Fruit fly (Drosophila melanogaster) whole organism, embryonic: Measurements from ENCODE around the gene st.
A peak's percentile ranks its signal among the peaks of the same experiment; 100 is the strongest.

Experiments
- Awh ChIP-seq: fragments of 200-800 bp; sonication (Bioruptor generic); IDR thresholded peaks from 2 replicates; pipeline ENCODE4, ENCODE4 v1.3.6; 2022; ENCODE audit warnings: missing biosample characterization, missing genetic modification characterization
- B-H1 ChIP-seq: fragments of 200-800 bp; sonication (Bioruptor generic); IDR thresholded peaks from 3 replicates; pipeline ENCODE4 v1.3.6; 2022; ENCODE audit warnings: missing biosample characterization, missing genetic modification characterization
- CG10979 ChIP-seq: fragments of 200-800 bp; sonication (Bioruptor generic); optimal IDR thresholded peaks from 2 replicates; lab custom pipeline; 2018; ENCODE audit warnings: missing biosample characterization, mild to moderate bottlenecking, missing genetic modification characterization, moderate library complexity
- CG11398 ChIP-seq: fragments of 200-800 bp; sonication (Bioruptor generic); optimal IDR thresholded peaks from 2 replicates; lab custom pipeline; 2016; ENCODE audit warnings: missing biosample characterization, missing genetic modification characterization
- CG11504 ChIP-seq: fragments of 200-800 bp; sonication (Bioruptor generic); optimal IDR thresholded peaks from 3 replicates; lab custom pipeline; 2019; ENCODE audit warnings: missing biosample characterization, mild to moderate bottlenecking, missing genetic modification characterization, moderate library complexity
- CG13287 ChIP-seq: fragments of 200-800 bp; sonication (Bioruptor generic); IDR thresholded peaks from 2 replicates; pipeline ENCODE4 v1.3.6; 2022; ENCODE audit warnings: missing biosample characterization, missing genetic modification characterization; ENCODE audit not compliant: partially characterized antibody
- CG14014 ChIP-seq: fragments of 200-800 bp; sonication (Bioruptor generic); IDR thresholded peaks from 2 replicates; pipeline ENCODE4 v1.3.6; 2022; ENCODE audit warnings: missing biosample characterization, missing genetic modification characterization
- CG14710 ChIP-seq: fragments of 200-800 bp; sonication (Bioruptor generic); optimal IDR thresholded peaks from 3 replicates; lab custom pipeline; 2019; ENCODE audit warnings: missing biosample characterization, mild to moderate bottlenecking, missing genetic modification characterization, moderate library complexity
- CG16863 ChIP-seq: fragments of 200-800 bp; sonication (Bioruptor generic); optimal IDR thresholded peaks from 3 replicates; lab custom pipeline; 2016; ENCODE audit warnings: missing biosample characterization, missing genetic modification characterization
- CG17186 ChIP-seq: fragments of 200-800 bp; sonication (Bioruptor generic); optimal IDR thresholded peaks from 3 replicates; lab custom pipeline; 2017; ENCODE audit warnings: missing biosample characterization, missing genetic modification reagents, missing genetic modification characterization
- CG17912 ChIP-seq: fragments of 200-800 bp; sonication (Bioruptor generic); optimal IDR thresholded peaks from 2 replicates; lab custom pipeline; 2018; ENCODE audit warnings: missing biosample characterization, mild to moderate bottlenecking, missing genetic modification characterization
- CG30403 ChIP-seq: fragments of 200-800 bp; sonication (Bioruptor generic); optimal IDR thresholded peaks from 3 replicates; lab custom pipeline; 2016; ENCODE audit warnings: missing biosample characterization, missing genetic modification characterization
- CG33213 ChIP-seq: fragments of 200-800 bp; sonication (Bioruptor generic); optimal IDR thresholded peaks from 3 replicates; lab custom pipeline; 2016; ENCODE audit warnings: missing biosample characterization, missing genetic modification characterization
- CG4854 ChIP-seq: fragments of 200-800 bp; sonication (Bioruptor generic); optimal IDR thresholded peaks from 2 replicates; lab custom pipeline; 2016; ENCODE audit warnings: missing biosample characterization, missing genetic modification characterization, inconsistent platforms
- CG6689 ChIP-seq: fragments of 200-800 bp; sonication (Bioruptor generic); IDR thresholded peaks from 2 replicates; pipeline ENCODE4 v1.3.6; 2022; ENCODE audit warnings: missing biosample characterization, missing genetic modification characterization
- CG7556 ChIP-seq: fragments of 200-800 bp; sonication (Bioruptor generic); optimal IDR thresholded peaks from 2 replicates; lab custom pipeline; 2017; ENCODE audit warnings: missing biosample characterization, mild to moderate bottlenecking, missing genetic modification characterization
- CG8388 ChIP-seq: fragments of 200-800 bp; sonication (Bioruptor generic); optimal IDR thresholded peaks from 2 replicates; lab custom pipeline; 2019; ENCODE audit warnings: missing biosample characterization, mild to moderate bottlenecking, missing genetic modification characterization, moderate library complexity
- CG9215 ChIP-seq: fragments of 200-800 bp; sonication (Bioruptor generic); IDR thresholded peaks from 2 replicates; pipeline ENCODE4 v1.3.6; 2022; ENCODE audit warnings: missing biosample characterization, missing genetic modification characterization
- CG9727 ChIP-seq: fragments of 200-800 bp; sonication (Bioruptor generic); optimal IDR thresholded peaks from 3 replicates; lab custom pipeline; 2017; ENCODE audit warnings: missing biosample characterization, mild to moderate bottlenecking, missing genetic modification characterization
- CG9876 ChIP-seq: fragments of 200-800 bp; sonication (Bioruptor generic); optimal IDR thresholded peaks from 2 replicates; lab custom pipeline; 2016; ENCODE audit warnings: missing biosample characterization, missing genetic modification characterization
- Camta ChIP-seq: fragments of 200-800 bp; sonication (Bioruptor generic); optimal IDR thresholded peaks from 2 replicates; lab custom pipeline; 2016; ENCODE audit warnings: missing biosample characterization, missing genetic modification characterization
- Deaf1 ChIP-seq: fragments of 200-800 bp; optimal IDR thresholded peaks from 3 replicates; lab custom pipeline; 2019; ENCODE audit warnings: missing biosample characterization, mild to moderate bottlenecking, missing genetic modification characterization, moderate library complexity
- Dp ChIP-seq: fragments of 200-800 bp; sonication (Bioruptor generic); optimal IDR thresholded peaks from 2 replicates; lab custom pipeline; 2018; ENCODE audit warnings: missing biosample characterization, mild to moderate bottlenecking, missing genetic modification characterization, moderate library complexity
- Eip74EF ChIP-seq, 2 experiments: fragments of 200-800 bp in 1 of 2; fragments of >200 bp in 1 of 2; sonication (Bioruptor generic) in 1 of 2; optimal IDR thresholded peaks; 2 replicates each; lab custom pipeline; 2017 to 2019; ENCODE audit warnings: missing biosample characterization in 2 of 2, missing genetic modification characterization in 2 of 2, mild to moderate bottlenecking in 1 of 2, moderate library complexity in 1 of 2
- HmgZ ChIP-seq: fragments of 200-800 bp; sonication (Bioruptor generic); optimal IDR thresholded peaks from 2 replicates; lab custom pipeline; 2018; ENCODE audit warnings: missing biosample characterization, mild to moderate bottlenecking, missing genetic modification characterization
- Kr ChIP-seq: fragments of 200-800 bp; sonication (Bioruptor generic); optimal IDR thresholded peaks from 2 replicates; lab custom pipeline; 2017; ENCODE audit warnings: missing biosample characterization, mild to moderate bottlenecking, missing genetic modification characterization
- Lhr ChIP-seq: fragments of 200-800 bp; sonication (Bioruptor generic); optimal IDR thresholded peaks from 3 replicates; lab custom pipeline; 2017; ENCODE audit warnings: mild to moderate bottlenecking, missing biosample characterization, missing genetic modification reagents, missing genetic modification characterization
- Lpt ChIP-seq: fragments of >200 bp; optimal IDR thresholded peaks from 2 replicates; lab custom pipeline; 2018; ENCODE audit warnings: missing biosample characterization, missing genetic modification characterization
- Med ChIP-seq: fragments of 200-800 bp; sonication (Bioruptor generic); peaks from one replicate; lab custom pipeline; 2016; ENCODE audit warnings: missing biosample characterization, missing genetic modification characterization, mild to moderate bottlenecking, inconsistent platforms, moderate library complexity
- Sin3A ChIP-seq: fragments of >200 bp; optimal IDR thresholded peaks from 2 replicates; lab custom pipeline; 2018
- Spps ChIP-seq: fragments of 200-800 bp; sonication (Bioruptor generic); optimal IDR thresholded peaks from 2 replicates; lab custom pipeline; 2018; ENCODE audit warnings: missing biosample characterization, mild to moderate bottlenecking, missing genetic modification characterization
- Sry-β ChIP-seq: fragments of 200-800 bp; sonication (Bioruptor generic); optimal IDR thresholded peaks from 2 replicates; lab custom pipeline; 2018; ENCODE audit warnings: missing biosample characterization, mild to moderate bottlenecking, missing genetic modification characterization, moderate library complexity
- Tbp ChIP-seq: fragments of >200 bp; optimal IDR thresholded peaks from 2 replicates; lab custom pipeline; 2018; ENCODE audit warnings: missing biosample characterization, missing genetic modification characterization
- Trl ChIP-seq, 3 experiments: fragments of >200 bp in 2 of 3; fragments of 200-800 bp in 1 of 3; sonication (Bioruptor generic) in 1 of 3; optimal IDR thresholded peaks; 2 replicates in 1 of 3; 3 replicates in 2 of 3; lab custom pipeline; 2016 to 2017; ENCODE audit warnings: missing biosample characterization in 1 of 3, missing genetic modification characterization in 1 of 3
- YL-1 ChIP-seq: fragments of 200-800 bp; sonication (Bioruptor generic); optimal IDR thresholded peaks from 3 replicates; lab custom pipeline; 2017; ENCODE audit warnings: missing biosample characterization, mild to moderate bottlenecking, missing genetic modification characterization
- ac ChIP-seq: fragments of 200-800 bp; sonication (Bioruptor generic); optimal IDR thresholded peaks from 3 replicates; lab custom pipeline; 2017; ENCODE audit warnings: missing biosample characterization, mild to moderate bottlenecking, missing genetic modification characterization
- chif ChIP-seq, 2 experiments: fragments of 200-800 bp; sonication (Bioruptor generic); optimal IDR thresholded peaks; 3 replicates each; lab custom pipeline; 2016; ENCODE audit warnings: missing biosample characterization in 2 of 2, missing genetic modification characterization in 2 of 2
- crp ChIP-seq, 2 experiments: fragments of 200-800 bp; sonication (Bioruptor generic); optimal IDR thresholded peaks; 2 replicates in 1 of 2; 3 replicates in 1 of 2; lab custom pipeline; 2017; ENCODE audit warnings: missing biosample characterization in 2 of 2, missing genetic modification characterization in 2 of 2, mild to moderate bottlenecking in 1 of 2, moderate library complexity in 1 of 2
- cwo ChIP-seq: fragments of 200-800 bp; sonication (Bioruptor generic); optimal IDR thresholded peaks from 3 replicates; lab custom pipeline; 2017; ENCODE audit warnings: missing biosample characterization, missing genetic modification characterization, mild to moderate bottlenecking, moderate library complexity, missing genetic modification reagents
- dm ChIP-seq: fragments of 200-800 bp; sonication (Bioruptor generic); optimal IDR thresholded peaks from 3 replicates; lab custom pipeline; 2016; ENCODE audit warnings: missing biosample characterization, missing genetic modification characterization
- esg ChIP-seq: fragments of 200-800 bp; sonication (Bioruptor generic); conservative IDR thresholded peaks from 2 replicates; pipeline ENCODE4 v1.3.6; 2022; ENCODE audit warnings: missing biosample characterization, missing genetic modification characterization
- gfzf ChIP-seq: fragments of 200-800 bp; sonication (Bioruptor generic); optimal IDR thresholded peaks from 2 replicates; lab custom pipeline; 2016; ENCODE audit warnings: missing biosample characterization, mild to moderate bottlenecking, missing genetic modification characterization, moderate library complexity
- inv ChIP-seq: fragments of 200-800 bp; sonication (Bioruptor generic); IDR thresholded peaks from 2 replicates; pipeline ENCODE4 v1.3.6; 2022; ENCODE audit warnings: missing biosample characterization, missing genetic modification characterization; ENCODE audit not compliant: partially characterized antibody
- maf-S ChIP-seq: fragments of 200-800 bp; sonication (Bioruptor generic); optimal IDR thresholded peaks from 2 replicates; lab custom pipeline; 2016; ENCODE audit warnings: missing biosample characterization, missing genetic modification characterization
- pfk ChIP-seq: fragments of 200-800 bp; sonication (Bioruptor generic); optimal IDR thresholded peaks from 2 replicates; lab custom pipeline; 2018; ENCODE audit warnings: missing biosample characterization, mild to moderate bottlenecking, missing genetic modification characterization, moderate library complexity
- sob ChIP-seq: fragments of 200-800 bp; sonication (Bioruptor generic); IDR thresholded peaks from 2 replicates; pipeline ENCODE4 v1.3.6; 2022; ENCODE audit warnings: missing biosample characterization, missing genetic modification characterization
- twi ChIP-seq: fragments of 200-800 bp; optimal IDR thresholded peaks from 2 replicates; lab custom pipeline; 2019; ENCODE audit warnings: missing biosample characterization, mild to moderate bottlenecking, missing genetic modification characterization, moderate library complexity
- z ChIP-seq: fragments of 200-800 bp; sonication (Bioruptor generic); IDR thresholded peaks from 3 replicates; pipeline ENCODE4 v1.3.6; 2022; ENCODE audit warnings: missing biosample characterization, missing genetic modification characterization
- zen ChIP-seq: fragments of 200-800 bp; sonication (Bioruptor generic); optimal IDR thresholded peaks from 3 replicates; lab custom pipeline; 2018; ENCODE audit warnings: missing biosample characterization, mild to moderate bottlenecking, missing genetic modification characterization, moderate library complexity
- zf30C ChIP-seq: fragments of 200-800 bp; sonication (Bioruptor generic); optimal IDR thresholded peaks from 3 replicates; lab custom pipeline; 2018; ENCODE audit warnings: missing biosample characterization, mild to moderate bottlenecking, missing genetic modification characterization

st gene

dm6 chr3L:16475518-16476126 is 21.8 kb upstream of the st start (continued):
- no peak for TF ChIP-seq CG17912 (GFP tag; lab: Kevin White, UChicago)
- no peak for TF ChIP-seq CG17186 (GFP tag; lab: Kevin White, UChicago)
- no peak for TF ChIP-seq HmgZ (tag; lab: Kevin White, UChicago)
- no peak for TF ChIP-seq CG30403 (GFP tag; lab: Kevin White, UChicago)
- TF ChIP-seq CG4854 = no peak
- TF ChIP-seq esg (GFP tag; lab: Robert Waterston, UW) = no peak
- TF ChIP-seq Lhr (GFP tag; lab: Kevin White, UChicago) = no peak
- TF ChIP-seq cwo = no peak
- no peak for TF ChIP-seq CG7556 (GFP tag; lab: Kevin White, UChicago)
- no peak for TF ChIP-seq CG10979 (tag; lab: Kevin White, UChicago)
- TF ChIP-seq CG14014 = no peak
- TF ChIP-seq CG9727 (GFP tag; lab: Kevin White, UChicago) = no peak
- TF ChIP-seq ac (GFP tag; lab: Kevin White, UChicago) = peak; percentile 7
- no peak for TF ChIP-seq gfzf
- no peak for TF ChIP-seq CG33213 (GFP tag; lab: Kevin White, UChicago)
- no peak for TF ChIP-seq Tbp (GFP tag; lab: Kevin White, UChicago)
- no peak for TF ChIP-seq Eip74EF (GFP tag; optimal IDR thresholded peaks at IDR 0.05; lab: Kevin White, UChicago)
- no peak for TF ChIP-seq CG14710 (tag; lab: Kevin White, UChicago)
- TF ChIP-seq B-H1 (GFP tag; lab: Robert Waterston, UW) = no peak
- TF ChIP-seq CG9876 (GFP tag; lab: Kevin White, UChicago) = no peak
- no peak for TF ChIP-seq YL-1 (GFP tag; lab: Kevin White, UChicago)
- no peak for TF ChIP-seq z (GFP tag; lab: Robert Waterston, UW)
- TF ChIP-seq Med (GFP tag; lab: Kevin White, UChicago) = no peak
- TF ChIP-seq Sry-β = no peak
- TF ChIP-seq chif (GFP tag; optimal IDR thresholded peaks at IDR 0.05; lab: Kevin White, UChicago) = no peak
- TF ChIP-seq Camta (GFP tag; lab: Kevin White, UChicago) = no peak
- no peak for TF ChIP-seq sob (GFP tag; lab: Robert Waterston, UW)
- no peak for TF ChIP-seq zf30C (GFP tag; lab: Kevin White, UChicago)
- no peak for TF ChIP-seq maf-S
- TF ChIP-seq CG11398 (GFP tag; lab: Kevin White, UChicago) = no peak
- TF ChIP-seq CG9215 (GFP tag; lab: Robert Waterston, UW) = no peak
- no peak for TF ChIP-seq Dp (GFP tag; lab: Kevin White, UChicago)
- no peak for TF ChIP-seq dm
- no peak for TF ChIP-seq Deaf1 (tag; lab: Kevin White, UChicago)
- TF ChIP-seq inv (GFP tag; lab: Robert Waterston, UW) = no peak
- TF ChIP-seq pfk (GFP tag; lab: Kevin White, UChicago) = no peak
- TF ChIP-seq CG16863 (GFP tag; lab: Kevin White, UChicago) = no peak
- TF ChIP-seq Spps (tag; lab: Kevin White, UChicago) = no peak
- TF ChIP-seq Lpt (GFP tag; lab: Kevin White, UChicago) = no peak
- no peak for TF ChIP-seq CG8388 (GFP tag; lab: Kevin White, UChicago)
- TF ChIP-seq CG6689 (GFP tag; lab: Robert Waterston, UW) = no peak
- no peak for TF ChIP-seq crp (GFP tag; optimal IDR thresholded peaks at IDR 0.05; lab: Kevin White, UChicago)
- TF ChIP-seq Trl (optimal IDR thresholded peaks at IDR 0.05; lab: Kevin White, UChicago) = no peak
- TF ChIP-seq Trl (GFP tag; optimal IDR thresholded peaks at IDR 0.05; lab: Kevin White, UChicago) = no peak
- TF ChIP-seq CG11504 (tag; lab: Kevin White, UChicago) = no peak
- peak; percentile 77 for TF ChIP-seq Kr (GFP tag; lab: Kevin White, UChicago)
- no peak for TF ChIP-seq Sin3A (lab: Kevin White, UChicago)
- TF ChIP-seq zen = peak; percentile 84
- no peak for TF ChIP-seq CG13287 (GFP tag; lab: Robert Waterston, UW)
- peak; percentile 90 for TF ChIP-seq twi (tag; lab: Kevin White, UChicago)
- TF ChIP-seq Awh (GFP tag; lab: Robert Waterston, UW) = no peak
